Worm (Caenorhabditis elegans): ENCODE data around the gene ilys-6.

DNA sequence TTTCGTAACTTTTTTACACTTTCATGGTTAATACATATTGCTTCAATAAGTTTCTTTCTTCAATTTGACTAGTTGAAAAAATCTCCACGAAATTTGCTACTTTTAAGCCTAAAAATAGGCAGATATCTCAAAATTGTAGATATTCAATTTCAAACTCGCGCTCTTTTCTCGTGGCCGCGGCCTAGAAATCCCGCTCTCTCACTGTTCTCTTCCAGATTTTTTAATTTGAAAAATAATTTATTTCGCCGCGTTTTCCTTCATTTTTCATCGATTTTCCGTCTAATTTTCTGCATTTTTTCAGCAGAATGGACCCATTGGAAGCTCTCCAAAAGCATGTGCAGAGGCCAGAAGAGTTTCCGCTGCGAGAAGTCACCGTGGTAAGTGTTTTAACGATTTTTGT, 21.2 kb downstream of the ilys-6 start, which contains the start of gene cdc-73:
- no peak for TF ChIP-seq nhr-11 (tag; optimal IDR thresholded peaks at IDR 0.05)
- TF ChIP-seq ama-1 (optimal IDR thresholded peaks at IDR 0.05), result no peak
- TF ChIP-seq nhr-10 (tag; optimal IDR thresholded peaks at IDR 0.05), result no peak
- TF ChIP-seq ztf-11 (tag; optimal IDR thresholded peaks at IDR 0.05), result no peak
- no peak for TF ChIP-seq sma-9 (GFP tag; optimal IDR thresholded peaks at IDR 0.05)
- TF ChIP-seq sma-9 (tag; optimal IDR thresholded peaks at IDR 0.05), result no peak
- no peak for TF ChIP-seq egl-27 (tag; optimal IDR thresholded peaks at IDR 0.05)
- no peak for TF ChIP-seq lin-11 (tag; optimal IDR thresholded peaks at IDR 0.05)
- peak; percentile 5 for TF ChIP-seq snpc-4 (tag; optimal IDR thresholded peaks at IDR 0.05)
- peak; percentile 37 for TF ChIP-seq C34F6.9 (tag; optimal IDR thresholded peaks at IDR 0.05)
